Worm (Caenorhabditis elegans) whole organism, L4 larva: ENCODE measurements around the gene ins-12.

Source experiments
- F49E8.2 ChIP-seq: sonication (generic microtip); optimal IDR thresholded peaks from 2 replicates; lab custom pipeline; 2016; ENCODE audit warnings: missing compliant biosample characterization, mild to moderate bottlenecking, missing genetic modification characterization, borderline replicate concordance
- aha-1 ChIP-seq: fragments of 150-350 bp; peaks from one replicate; lab custom pipeline; 2014; ENCODE audit warnings: missing biosample characterization, missing genetic modification characterization
- ama-1 ChIP-seq: fragments of 150-350 bp; optimal IDR thresholded peaks from 2 replicates; lab custom pipeline; 2014; ENCODE audit warnings: inconsistent platforms, mixed read lengths
- cey-2 ChIP-seq: sonication (generic microtip); optimal IDR thresholded peaks from 3 replicates; lab custom pipeline; 2017; ENCODE audit warnings: missing genetic modification characterization, mild to moderate bottlenecking, missing compliant biosample characterization, antibody characterized with exemption, borderline replicate concordance; ENCODE audit not compliant: insufficient read depth
- dpl-1 ChIP-seq: fragments of 150-350 bp; optimal IDR thresholded peaks from 2 replicates; lab custom pipeline; 2014; ENCODE audit warnings: missing biosample characterization, missing genetic modification reagents, missing genetic modification characterization
- dve-1 ChIP-seq: sonication (generic microtip); optimal IDR thresholded peaks from 2 replicates; lab custom pipeline; 2017; ENCODE audit warnings: antibody characterized with exemption, mild to moderate bottlenecking, missing genetic modification characterization, missing compliant biosample characterization; ENCODE audit not compliant: insufficient read depth
- fos-1 ChIP-seq: fragments of 150-350 bp; optimal IDR thresholded peaks from 2 replicates; lab custom pipeline; 2014; ENCODE audit warnings: missing biosample characterization, missing genetic modification characterization
- lin-13 ChIP-seq: fragments of 150-350 bp; optimal IDR thresholded peaks from 2 replicates; lab custom pipeline; 2014; ENCODE audit warnings: missing biosample characterization, missing genetic modification reagents, missing genetic modification characterization
- lin-29 ChIP-seq: fragments of 200-800 bp; sonication (Bioruptor generic); IDR thresholded peaks from 2 replicates; pipeline ENCODE4 v1.3.6; 2022; ENCODE audit warnings: missing genetic modification reagents, missing genetic modification characterization, missing compliant biosample characterization
- nhr-237 ChIP-seq: sonication (generic microtip); optimal IDR thresholded peaks from 2 replicates; lab custom pipeline; 2017; ENCODE audit warnings: missing biosample characterization, missing genetic modification characterization

- TF ChIP-seq nhr-237 (tag; lab: Kevin White, UChicago) (no peak), dpl-1 (GFP tag; lab: Kevin White, UChicago) (no peak), lin-13 (GFP tag; lab: Kevin White, UChicago) (no peak), lin-29 (GFP tag; lab: Robert Waterston, UW) (no peak), cey-2 (tag; lab: Kevin White, UChicago) (no peak), aha-1 (tag; lab: Kevin White, UChicago) (no peak), dve-1 (tag; lab: Kevin White, UChicago) (no peak), fos-1 (tag; lab: Kevin White, UChicago) (no peak), F49E8.2 (tag; lab: Kevin White, UChicago) (no peak), ama-1 (lab: Kevin White, UChicago) (no peak)
Measured at ce11 chrII:5544764-5545163, 9.7 kb upstream of the ins-12 start, which contains the start of gene ins-13.
